Worm (Caenorhabditis elegans): Measurements from ENCODE around the gene F26H11.4.

DNA sequence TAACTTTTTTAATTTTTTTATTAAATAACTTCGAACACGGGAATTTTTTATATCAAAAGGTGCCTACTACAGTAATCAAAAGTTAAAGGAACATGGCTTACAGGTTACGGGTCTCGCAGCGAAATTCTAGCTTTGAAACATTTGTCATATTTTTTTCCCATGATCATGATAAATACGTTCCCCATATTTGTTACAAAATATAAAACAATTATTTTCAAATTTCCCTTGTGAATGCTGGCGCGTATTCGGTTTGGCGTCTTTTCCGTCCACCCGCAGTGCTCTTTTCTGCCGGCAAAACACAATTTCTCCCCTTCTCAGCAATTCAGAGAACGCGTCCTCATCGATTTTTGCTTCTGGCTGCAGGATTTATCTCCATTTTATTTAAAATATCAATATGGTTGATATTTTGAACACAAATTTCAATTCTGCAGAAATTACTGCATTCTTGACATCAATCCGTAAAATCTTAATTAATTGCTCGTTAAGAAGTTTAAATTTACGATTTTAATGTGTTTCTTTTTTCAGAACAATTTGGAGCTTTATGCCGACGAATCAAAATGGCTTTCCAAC is 43.1 kb upstream of the F26H11.4 start, which contains the start of gene imb-2:
- TF ChIP-seq T22C8.4 (GFP tag; IDR thresholded peaks at IDR 0.05): no peak
- TF ChIP-seq ref-1 (GFP tag; conservative IDR thresholded peaks at IDR 0.05): no peak
- TF ChIP-seq klf-2 (GFP tag; conservative IDR thresholded peaks at IDR 0.05): no peak
- no peak for TF ChIP-seq tab-1 (GFP tag; IDR thresholded peaks at IDR 0.05)
- no peak for TF ChIP-seq flt-1 (GFP tag; IDR thresholded peaks at IDR 0.05)
- TF ChIP-seq ztf-29 (GFP tag; IDR thresholded peaks at IDR 0.05): no peak
- TF ChIP-seq cog-1 (tag; optimal IDR thresholded peaks at IDR 0.05): no peak
- TF ChIP-seq ztf-23 (GFP tag; IDR thresholded peaks at IDR 0.05): no peak

All from whole organism, midembryonic.